Fruit fly (Drosophila melanogaster) Kc167 (cell line): ENCODE results near the gene CG1537.

ENCODE experiments used
- h ChIP-seq: fragments of >200 bp; optimal IDR thresholded peaks from 3 replicates; lab custom pipeline; 2018; ENCODE audit warnings: missing external identifiers
- insv ChIP-seq: fragments of >200 bp; optimal IDR thresholded peaks from 3 replicates; lab custom pipeline; 2018; ENCODE audit warnings: missing external identifiers

dm6 chrX:11088778-11089340, 25.9 kb upstream of the CG1537 start, which contains the start of gene Vago:
- no peak for TF ChIP-seq h (lab: Kevin White, UChicago)
- no peak for TF ChIP-seq insv (lab: Kevin White, UChicago)
